Worm (Caenorhabditis elegans) whole organism, L1 larva: ENCODE data around the gene fipr-27.
A peak's percentile ranks its signal among the peaks of the same experiment; 100 is the strongest.

ENCODE experiments used
- C34B4.2 ChIP-seq: sonication (generic microtip); optimal IDR thresholded peaks from 2 replicates; lab custom pipeline; 2017; ENCODE audit warnings: mild to moderate bottlenecking, missing genetic modification characterization, missing compliant biosample characterization
- ama-1 ChIP-seq: fragments of 150-350 bp; optimal IDR thresholded peaks from 2 replicates; lab custom pipeline; 2014
- ceh-90 ChIP-seq: sonication (generic microtip); optimal IDR thresholded peaks from 2 replicates; lab custom pipeline; 2016; ENCODE audit warnings: missing genetic modification characterization, missing compliant biosample characterization
- ces-1 ChIP-seq: fragments of 150-350 bp; optimal IDR thresholded peaks from 2 replicates; lab custom pipeline; 2014; ENCODE audit warnings: missing biosample characterization, missing genetic modification reagents, missing genetic modification characterization
- dpl-1 ChIP-seq, 3 experiments: fragments of 150-350 bp in 2 of 3; sonication (generic microtip) in 1 of 3; optimal IDR thresholded peaks; 2 replicates each; lab custom pipeline; 2014 to 2017; ENCODE audit warnings: missing biosample characterization in 3 of 3, missing genetic modification characterization in 3 of 3, missing genetic modification reagents in 3 of 3
- dsc-1 ChIP-seq: sonication (generic microtip); optimal IDR thresholded peaks from 2 replicates; lab custom pipeline; 2016; ENCODE audit warnings: mild to moderate bottlenecking, missing genetic modification characterization, missing compliant biosample characterization
- efl-1 ChIP-seq, 4 experiments: fragments of 150-350 bp; optimal IDR thresholded peaks in 3 of 4; peaks in 1 of 4; 1 replicate in 1 of 4; 2 replicates in 3 of 4; lab custom pipeline; 2014; ENCODE audit warnings: missing biosample characterization in 2 of 4, missing genetic modification characterization in 2 of 4, missing genetic modification reagents in 2 of 4
- egl-13 ChIP-seq: sonication (generic microtip); optimal IDR thresholded peaks from 2 replicates; lab custom pipeline; 2016; ENCODE audit warnings: missing genotype, missing genetic modification reagents, missing genetic modification characterization, missing compliant biosample characterization
- egl-27 ChIP-seq, 2 experiments: fragments of 150-350 bp in 1 of 2; sonication (generic microtip); optimal IDR thresholded peaks; 3 replicates each; lab custom pipeline; 2017 to 2018; ENCODE audit warnings: missing biosample characterization in 2 of 2, missing genetic modification characterization in 2 of 2, missing genetic modification reagents in 2 of 2
- fkh-10 ChIP-seq: sonication (generic microtip); optimal IDR thresholded peaks from 2 replicates; lab custom pipeline; 2017; ENCODE audit warnings: missing biosample characterization, missing genetic modification reagents, missing genetic modification characterization
- fkh-4 ChIP-seq: sonication (generic microtip); optimal IDR thresholded peaks from 2 replicates; lab custom pipeline; 2016; ENCODE audit warnings: missing compliant biosample characterization, missing genetic modification characterization, borderline replicate concordance
- fkh-8 ChIP-seq: sonication (generic microtip); optimal IDR thresholded peaks from 2 replicates; lab custom pipeline; 2016; ENCODE audit warnings: mild to moderate bottlenecking, missing genetic modification characterization, missing compliant biosample characterization
- grh-1 ChIP-seq: fragments of 200-800 bp; sonication (Bioruptor generic); IDR thresholded peaks from 2 replicates; pipeline ENCODE4 v1.3.6; 2022; ENCODE audit warnings: missing genetic modification reagents, missing genetic modification characterization, missing compliant biosample characterization
- hlh-17 ChIP-seq: fragments of 200-800 bp; sonication (Bioruptor generic); optimal IDR thresholded peaks from 2 replicates; lab custom pipeline; 2018; ENCODE audit warnings: missing genetic modification characterization, mild to moderate bottlenecking, missing compliant biosample characterization, moderate library complexity, borderline replicate concordance
- irx-1 ChIP-seq: sonication (generic microtip); optimal IDR thresholded peaks from 2 replicates; lab custom pipeline; 2016; ENCODE audit warnings: missing genetic modification characterization, missing compliant biosample characterization
- jun-1 ChIP-seq: fragments of 150-350 bp; optimal IDR thresholded peaks from 2 replicates; lab custom pipeline; 2014; ENCODE audit warnings: missing biosample characterization, missing genetic modification reagents, missing genetic modification characterization
- lin-13 ChIP-seq: fragments of 150-350 bp; optimal IDR thresholded peaks from 2 replicates; lab custom pipeline; 2014; ENCODE audit warnings: missing biosample characterization, missing genetic modification reagents, missing genetic modification characterization
- lin-14 ChIP-seq: fragments of 200-800 bp; sonication (Bioruptor generic); optimal IDR thresholded peaks from 2 replicates; lab custom pipeline; 2018; ENCODE audit warnings: mild to moderate bottlenecking, missing genetic modification characterization, moderate library complexity, missing compliant biosample characterization
- lin-35 ChIP-seq, 2 experiments: fragments of 150-350 bp; optimal IDR thresholded peaks; 2 replicates each; lab custom pipeline; 2014; ENCODE audit warnings: missing biosample characterization in 2 of 2, missing genetic modification characterization in 2 of 2, missing genetic modification reagents in 2 of 2
- lsy-2 ChIP-seq, 2 experiments: fragments of 150-350 bp; optimal IDR thresholded peaks; 2 replicates each; lab custom pipeline; 2014; ENCODE audit warnings: missing biosample characterization in 2 of 2, missing genetic modification characterization in 2 of 2
- mdl-1 ChIP-seq, 2 experiments: fragments of 150-350 bp; optimal IDR thresholded peaks; 2 replicates each; lab custom pipeline; 2014 to 2017; ENCODE audit warnings: missing biosample characterization in 2 of 2, missing genetic modification characterization in 2 of 2, inconsistent platforms in 1 of 2
- mef-2 ChIP-seq: fragments of 150-350 bp; optimal IDR thresholded peaks from 2 replicates; lab custom pipeline; 2014; ENCODE audit warnings: missing biosample characterization, missing genetic modification characterization
- mep-1 ChIP-seq: fragments of 150-350 bp; optimal IDR thresholded peaks from 2 replicates; lab custom pipeline; 2014; ENCODE audit warnings: missing biosample characterization, missing genetic modification characterization
- nhr-11 ChIP-seq: fragments of 150-350 bp; optimal IDR thresholded peaks from 2 replicates; lab custom pipeline; 2014; ENCODE audit warnings: missing biosample characterization, missing genetic modification characterization
- nhr-12 ChIP-seq: sonication (generic microtip); optimal IDR thresholded peaks from 2 replicates; lab custom pipeline; 2017; ENCODE audit warnings: missing biosample characterization, missing genetic modification characterization
- nhr-19 ChIP-seq: fragments of 200-800 bp; sonication (Bioruptor generic); conservative IDR thresholded peaks from 2 replicates; pipeline ENCODE4 v1.3.6; 2022; ENCODE audit warnings: missing genetic modification characterization, missing compliant biosample characterization
- nhr-20 ChIP-seq: sonication (generic microtip); optimal IDR thresholded peaks from 2 replicates; lab custom pipeline; 2016; ENCODE audit warnings: mild to moderate bottlenecking, missing genetic modification characterization, missing compliant biosample characterization
- nhr-237 ChIP-seq: fragments of 150-350 bp; optimal IDR thresholded peaks from 2 replicates; lab custom pipeline; 2014; ENCODE audit warnings: missing biosample characterization, missing genetic modification characterization
- nhr-47 ChIP-seq: sonication (generic microtip); optimal IDR thresholded peaks from 2 replicates; lab custom pipeline; 2016; ENCODE audit warnings: mild to moderate bottlenecking, missing genetic modification characterization, moderate library complexity, missing compliant biosample characterization
- nhr-71 ChIP-seq: sonication (generic microtip); optimal IDR thresholded peaks from 2 replicates; lab custom pipeline; 2016; ENCODE audit warnings: mild to moderate bottlenecking, missing genetic modification characterization, moderate library complexity, missing compliant biosample characterization
- nhr-77 ChIP-seq: fragments of 150-350 bp; optimal IDR thresholded peaks from 2 replicates; lab custom pipeline; 2014; ENCODE audit warnings: missing biosample characterization, missing genetic modification characterization
- nhr-84 ChIP-seq: sonication (generic microtip); optimal IDR thresholded peaks from 2 replicates; lab custom pipeline; 2017; ENCODE audit warnings: missing biosample characterization, missing genetic modification characterization
- nhr-85 ChIP-seq: sonication (generic microtip); peaks from one replicate; lab custom pipeline; 2016; ENCODE audit warnings: missing genetic modification characterization, inconsistent platforms, missing compliant biosample characterization
- nhr-90 ChIP-seq: sonication (generic microtip); optimal IDR thresholded peaks from 2 replicates; lab custom pipeline; 2016; ENCODE audit warnings: mild to moderate bottlenecking, missing genetic modification characterization, missing compliant biosample characterization; ENCODE audit not compliant: poor library complexity
- pax-3 ChIP-seq: fragments of 200-800 bp; sonication (Bioruptor generic); optimal IDR thresholded peaks from 2 replicates; lab custom pipeline; 2018; ENCODE audit warnings: mild to moderate bottlenecking, missing genetic modification characterization, moderate library complexity, missing compliant biosample characterization
- pqm-1 ChIP-seq: sonication (generic microtip); optimal IDR thresholded peaks from 3 replicates; lab custom pipeline; 2017; ENCODE audit warnings: missing biosample characterization, missing genetic modification characterization
- rnt-1 ChIP-seq: sonication (generic microtip); optimal IDR thresholded peaks from 2 replicates; lab custom pipeline; 2016; ENCODE audit warnings: mild to moderate bottlenecking, missing genetic modification characterization, moderate library complexity, missing compliant biosample characterization
- skn-1 ChIP-seq: fragments of 150-350 bp; optimal IDR thresholded peaks from 2 replicates; lab custom pipeline; 2014; ENCODE audit warnings: missing biosample characterization, missing genetic modification characterization
- snu-23 ChIP-seq: sonication (generic microtip); optimal IDR thresholded peaks from 2 replicates; lab custom pipeline; 2016; ENCODE audit warnings: missing genetic modification characterization, missing compliant biosample characterization
- sox-4 ChIP-seq: sonication (generic microtip); optimal IDR thresholded peaks from 2 replicates; lab custom pipeline; 2016; ENCODE audit warnings: missing genetic modification characterization, missing compliant biosample characterization
- swsn-7 ChIP-seq: sonication (generic microtip); optimal IDR thresholded peaks from 2 replicates; lab custom pipeline; 2016; ENCODE audit warnings: missing genetic modification characterization, missing compliant biosample characterization
- tbx-2 ChIP-seq: sonication (generic microtip); optimal IDR thresholded peaks from 2 replicates; lab custom pipeline; 2016; ENCODE audit warnings: missing genetic modification characterization, missing compliant biosample characterization
- tlp-1 ChIP-seq: fragments of 150-350 bp; optimal IDR thresholded peaks from 2 replicates; lab custom pipeline; 2014; ENCODE audit warnings: missing biosample characterization, missing genetic modification characterization
- unc-130 ChIP-seq: fragments of 150-350 bp; optimal IDR thresholded peaks from 2 replicates; lab custom pipeline; 2017; ENCODE audit warnings: missing biosample characterization, missing genetic modification characterization, inconsistent platforms
- unc-86 ChIP-seq: sonication (generic microtip); optimal IDR thresholded peaks from 2 replicates; lab custom pipeline; 2016; ENCODE audit warnings: missing genetic modification characterization, missing compliant biosample characterization
- unc-98 ChIP-seq: fragments of 200-800 bp; sonication (Bioruptor generic); IDR thresholded peaks from 2 replicates; pipeline ENCODE4 v1.3.6; 2022; ENCODE audit warnings: missing genetic modification characterization, missing compliant biosample characterization
- xbp-1 ChIP-seq: sonication (generic microtip); optimal IDR thresholded peaks from 2 replicates; lab custom pipeline; 2016; ENCODE audit warnings: missing genetic modification characterization, missing compliant biosample characterization
- zip-4 ChIP-seq: fragments of 200-800 bp; sonication (Bioruptor generic); optimal IDR thresholded peaks from 2 replicates; lab custom pipeline; 2018; ENCODE audit warnings: mild to moderate bottlenecking, missing genetic modification characterization, moderate library complexity, missing compliant biosample characterization
- ztf-11 ChIP-seq, 2 experiments: sonication (generic microtip); optimal IDR thresholded peaks; 2 replicates each; lab custom pipeline; 2016 to 2017; ENCODE audit warnings: missing genetic modification characterization in 2 of 2, missing biosample characterization in 1 of 2, missing compliant biosample characterization in 1 of 2
- ztf-4 ChIP-seq: fragments of 150-350 bp; optimal IDR thresholded peaks from 2 replicates; lab custom pipeline; 2014; ENCODE audit warnings: missing biosample characterization, missing genetic modification characterization

fipr-27 gene

ce11 chrIV:16657488-16657982 is 26.8 kb downstream of the fipr-27 start:
- TF ChIP-seq lsy-2 (tag; optimal IDR thresholded peaks at IDR 0.05; lab: Kevin White, UChicago) (peak; percentile 11 to 21), fkh-10 (peak; percentile 16), rnt-1 (no peak), grh-1 (no peak), nhr-237 (tag; lab: Kevin White, UChicago) (no peak), lin-35 (GFP tag; optimal IDR thresholded peaks at IDR 0.05; lab: Kevin White, UChicago) (no peak), ces-1 (GFP tag; lab: Kevin White, UChicago) (no peak), xbp-1 (tag; lab: Kevin White, UChicago) (peak; percentile 4), lin-14 (peak; percentile 23), dpl-1 (GFP tag; optimal IDR thresholded peaks at IDR 0.05; lab: Kevin White, UChicago) (peak in 1 of 3 experiments; percentile 13), efl-1 (optimal IDR thresholded peaks at IDR 0.05; lab: Kevin White, UChicago) (no peak), efl-1 (GFP tag; optimal IDR thresholded peaks at IDR 0.05 in 1 of 2; lab: Kevin White, UChicago) (peak; percentile 19 to 27), nhr-71 (tag; lab: Kevin White, UChicago) (peak; percentile 52), fkh-4 (tag; lab: Kevin White, UChicago) (no peak)

DNA sequence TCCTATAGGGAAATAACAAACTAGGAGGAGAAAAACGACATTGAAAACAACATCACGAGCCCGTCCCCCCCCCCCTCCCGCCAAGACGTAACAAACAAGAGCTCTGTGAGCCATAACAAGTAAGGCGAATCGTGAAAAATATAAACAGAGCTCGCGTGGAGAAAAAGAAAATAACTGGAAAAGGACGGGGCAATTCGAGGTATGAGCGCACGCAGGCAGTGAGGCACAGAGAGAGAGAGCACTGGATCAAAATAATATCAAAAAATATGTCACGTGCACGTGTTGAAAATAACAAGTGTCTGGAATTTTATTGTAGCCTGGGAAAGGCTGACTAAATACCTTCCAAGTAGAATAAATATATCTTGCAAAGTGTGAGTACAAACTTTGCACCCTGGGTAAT is 28.0 kb downstream of the fipr-27 start:
- peak; percentile 24 for TF ChIP-seq irx-1 (tag; lab: Kevin White, UChicago)
- TF ChIP-seq pqm-1 (tag; lab: Kevin White, UChicago), result no peak
- peak; percentile 9 for TF ChIP-seq snu-23 (GFP tag; lab: Kevin White, UChicago)
- peak; percentile 51 for TF ChIP-seq nhr-20 (tag; lab: Kevin White, UChicago)
- TF ChIP-seq nhr-11 (tag; lab: Kevin White, UChicago), result peak; percentile 84
- TF ChIP-seq pax-3 (tag; lab: Kevin White, UChicago), result peak; percentile 73
- TF ChIP-seq sox-4 (tag; lab: Kevin White, UChicago), result peak; percentile 61
- peak; percentile 12 for TF ChIP-seq xbp-1 (tag; lab: Kevin White, UChicago)
- TF ChIP-seq nhr-47 (tag; lab: Kevin White, UChicago), result peak; percentile 80
- TF ChIP-seq lsy-2 (tag; optimal IDR thresholded peaks at IDR 0.05; lab: Kevin White, UChicago), result peak; percentile 15 to 47
- no peak for TF ChIP-seq unc-130
- TF ChIP-seq nhr-77 (tag; lab: Kevin White, UChicago), result no peak
- no peak for TF ChIP-seq tbx-2
- TF ChIP-seq unc-86 (tag; lab: Kevin White, UChicago), result peak; percentile 67
- no peak for TF ChIP-seq tlp-1 (tag; lab: Kevin White, UChicago)
- peak; percentile 62 for TF ChIP-seq egl-13 (tag; lab: Kevin White, UChicago)
- 0 out of 2 replicates have a peak, but pooled peaks have one; percentile 15 for TF ChIP-seq nhr-19
- no peak for TF ChIP-seq ama-1 (lab: Kevin White, UChicago)
- TF ChIP-seq nhr-85, result no peak
- no peak for TF ChIP-seq mdl-1 (tag; optimal IDR thresholded peaks at IDR 0.05; lab: Kevin White, UChicago)
- no peak for TF ChIP-seq lin-35 (GFP tag; optimal IDR thresholded peaks at IDR 0.05; lab: Kevin White, UChicago)
- no peak for TF ChIP-seq lin-13 (GFP tag; lab: Kevin White, UChicago)
- TF ChIP-seq mep-1 (tag; lab: Kevin White, UChicago), result peak; percentile 52
- TF ChIP-seq nhr-12 (tag; lab: Kevin White, UChicago), result no peak
- no peak for TF ChIP-seq ces-1 (GFP tag; lab: Kevin White, UChicago)
- peak; percentile 98 for TF ChIP-seq fkh-8 (tag; lab: Kevin White, UChicago)
- no peak for TF ChIP-seq skn-1 (tag; lab: Kevin White, UChicago)
- TF ChIP-seq swsn-7 (tag; lab: Kevin White, UChicago), result peak; percentile 60
- TF ChIP-seq hlh-17 (GFP tag; lab: Kevin White, UChicago), result no peak
- TF ChIP-seq ztf-4 (tag; lab: Kevin White, UChicago), result peak; percentile 28
- TF ChIP-seq egl-27 (tag; optimal IDR thresholded peaks at IDR 0.05; lab: Kevin White, UChicago), result no peak
- no peak for TF ChIP-seq C34B4.2 (tag; lab: Kevin White, UChicago)
- TF ChIP-seq jun-1 (tag; lab: Kevin White, UChicago), result no peak
- no peak for TF ChIP-seq unc-98 (GFP tag; lab: Robert Waterston, UW)
- peak; percentile 25 for TF ChIP-seq mef-2 (tag; lab: Kevin White, UChicago)
- no peak for TF ChIP-seq zip-4 (GFP tag; lab: Kevin White, UChicago)
- TF ChIP-seq nhr-84 (tag; lab: Kevin White, UChicago), result no peak
- no peak for TF ChIP-seq ztf-11 (tag; optimal IDR thresholded peaks at IDR 0.05; lab: Kevin White, UChicago)
- TF ChIP-seq fkh-10, result peak; percentile 5
- no peak for TF ChIP-seq efl-1 (optimal IDR thresholded peaks at IDR 0.05; lab: Kevin White, UChicago)
- no peak for TF ChIP-seq efl-1 (GFP tag; optimal IDR thresholded peaks at IDR 0.05 in 1 of 2; lab: Kevin White, UChicago)
- no peak for TF ChIP-seq ceh-90 (tag; lab: Kevin White, UChicago)
- TF ChIP-seq dsc-1, result peak; percentile 54
- no peak for TF ChIP-seq nhr-90 (tag; lab: Kevin White, UChicago)
- peak; percentile 87 for TF ChIP-seq nhr-71 (tag; lab: Kevin White, UChicago)
